Fruit fly (Drosophila melanogaster): Measurements from ENCODE around the gene Cog8.

DNA sequence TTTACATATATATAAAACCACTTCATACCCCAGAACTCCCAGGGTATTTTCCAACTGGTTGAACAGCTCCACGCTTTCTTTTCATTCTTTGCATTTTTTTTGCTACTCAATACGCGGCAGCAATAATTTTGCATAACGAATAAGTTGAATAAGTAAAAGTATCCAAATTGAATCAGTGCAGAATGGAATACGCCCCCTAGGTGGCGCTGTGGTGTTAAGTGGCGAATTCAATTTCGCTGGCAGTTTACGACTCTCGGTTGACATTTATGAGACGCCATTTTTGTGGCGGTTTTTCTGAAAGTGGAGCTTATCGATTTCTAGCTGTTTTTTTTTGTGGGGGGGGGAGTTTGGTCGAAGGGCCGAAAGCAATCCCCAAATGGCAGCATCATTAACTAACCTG lies 4.8 kb downstream of the Cog8 start:
- peak; percentile 66 to 70 for TF ChIP-seq CTCF (optimal IDR thresholded peaks at IDR 0.05)
- no peak for TF ChIP-seq CG8478 (optimal IDR thresholded peaks at IDR 0.05)
